Worm (Caenorhabditis elegans) whole organism, L3 larva: ENCODE measurements around the gene pph-5.

Experiments used
- R02D3.7 ChIP-seq: fragments of 150-350 bp; optimal IDR thresholded peaks from 2 replicates; lab custom pipeline; 2014; ENCODE audit warnings: missing biosample characterization, missing genetic modification characterization
- ZK546.5 ChIP-seq: sonication (generic microtip); optimal IDR thresholded peaks from 2 replicates; lab custom pipeline; 2017; ENCODE audit warnings: missing biosample characterization, missing genetic modification characterization
- aly-2 ChIP-seq: fragments of 150-350 bp; optimal IDR thresholded peaks from 2 replicates; lab custom pipeline; 2014; ENCODE audit warnings: missing biosample characterization, missing genetic modification characterization
- ama-1 ChIP-seq: fragments of 150-350 bp; optimal IDR thresholded peaks from 2 replicates; lab custom pipeline; 2018
- ceh-16 ChIP-seq: sonication (generic microtip); optimal IDR thresholded peaks from 2 replicates; lab custom pipeline; 2017; ENCODE audit warnings: missing biosample characterization, missing genetic modification characterization
- ceh-28 ChIP-seq: fragments of 150-350 bp; optimal IDR thresholded peaks from 2 replicates; lab custom pipeline; 2014; ENCODE audit warnings: missing biosample characterization, missing genetic modification reagents, missing genetic modification characterization
- egl-27 ChIP-seq: sonication (generic microtip); optimal IDR thresholded peaks from 4 replicates; lab custom pipeline; 2017; ENCODE audit warnings: missing biosample characterization, missing genetic modification reagents, missing genetic modification characterization
- egl-5 ChIP-seq: fragments of 150-350 bp; optimal IDR thresholded peaks from 2 replicates; lab custom pipeline; 2017; ENCODE audit warnings: missing biosample characterization, missing genetic modification reagents, missing genetic modification characterization, inconsistent platforms
- elt-1 ChIP-seq: fragments of 150-350 bp; optimal IDR thresholded peaks from 2 replicates; lab custom pipeline; 2014; ENCODE audit warnings: missing biosample characterization, missing genetic modification characterization
- elt-2 ChIP-seq: sonication (generic microtip); optimal IDR thresholded peaks from 2 replicates; lab custom pipeline; 2016; ENCODE audit warnings: missing genetic modification reagents, mild to moderate bottlenecking, missing genetic modification characterization, missing compliant biosample characterization
- elt-3 ChIP-seq, 3 experiments: fragments of 150-350 bp in 1 of 3; sonication (generic microtip) in 2 of 3; optimal IDR thresholded peaks; 2 replicates in 2 of 3; 4 replicates in 1 of 3; lab custom pipeline; 2014 to 2017; ENCODE audit warnings: missing biosample characterization in 3 of 3, missing genetic modification characterization in 3 of 3
- eor-1 ChIP-seq, 2 experiments: fragments of 150-350 bp; optimal IDR thresholded peaks; 2 replicates each; lab custom pipeline; 2014 to 2018; ENCODE audit warnings: missing biosample characterization in 2 of 2, missing genetic modification characterization in 2 of 2
- fkh-10 ChIP-seq: sonication (generic microtip); optimal IDR thresholded peaks from 2 replicates; lab custom pipeline; 2017; ENCODE audit warnings: missing biosample characterization, missing genetic modification reagents, missing genetic modification characterization
- fkh-2 ChIP-seq: fragments of 150-350 bp; optimal IDR thresholded peaks from 2 replicates; lab custom pipeline; 2014; ENCODE audit warnings: missing biosample characterization, missing genetic modification reagents, missing genetic modification characterization
- hmg-11 ChIP-seq: sonication (generic microtip); optimal IDR thresholded peaks from 2 replicates; lab custom pipeline; 2016; ENCODE audit warnings: missing genetic modification characterization, missing compliant biosample characterization
- jun-1 ChIP-seq: fragments of 150-350 bp; optimal IDR thresholded peaks from 2 replicates; lab custom pipeline; 2014; ENCODE audit warnings: missing biosample characterization, missing genetic modification reagents, missing genetic modification characterization
- lin-15B ChIP-seq: fragments of 150-350 bp; optimal IDR thresholded peaks from 2 replicates; lab custom pipeline; 2014; ENCODE audit warnings: missing biosample characterization, missing genetic modification characterization
- lin-39 ChIP-seq: fragments of 150-350 bp; optimal IDR thresholded peaks from 2 replicates; lab custom pipeline; 2018; ENCODE audit warnings: missing biosample characterization, missing genetic modification reagents, missing genetic modification characterization
- lsy-12 ChIP-seq: sonication (generic microtip); optimal IDR thresholded peaks from 2 replicates; lab custom pipeline; 2016; ENCODE audit warnings: mild to moderate bottlenecking, missing genetic modification characterization, missing compliant biosample characterization
- mdl-1 ChIP-seq: fragments of 150-350 bp; optimal IDR thresholded peaks from 2 replicates; lab custom pipeline; 2014; ENCODE audit warnings: missing biosample characterization, missing genetic modification characterization
- mml-1 ChIP-seq: fragments of 150-350 bp; sonication (generic microtip); optimal IDR thresholded peaks from 3 replicates; lab custom pipeline; 2014; ENCODE audit warnings: missing biosample characterization, missing genetic modification characterization
- nhr-11 ChIP-seq: fragments of 150-350 bp; optimal IDR thresholded peaks from 2 replicates; lab custom pipeline; 2014; ENCODE audit warnings: missing biosample characterization, missing genetic modification characterization
- nhr-12 ChIP-seq: fragments of 150-350 bp; optimal IDR thresholded peaks from 2 replicates; lab custom pipeline; 2014; ENCODE audit warnings: missing biosample characterization, missing genetic modification characterization
- nhr-23 ChIP-seq: fragments of 150-350 bp; optimal IDR thresholded peaks from 2 replicates; lab custom pipeline; 2014; ENCODE audit warnings: missing biosample characterization, missing genetic modification reagents, missing genetic modification characterization
- nhr-25 ChIP-seq: sonication (generic microtip); optimal IDR thresholded peaks from 2 replicates; lab custom pipeline; 2017; ENCODE audit warnings: missing biosample characterization, missing genetic modification characterization
- nhr-43 ChIP-seq: sonication (generic microtip); optimal IDR thresholded peaks from 2 replicates; lab custom pipeline; 2016; ENCODE audit warnings: mild to moderate bottlenecking, missing genetic modification characterization, missing compliant biosample characterization; ENCODE audit not compliant: poor library complexity, severe bottlenecking
- nhr-67 ChIP-seq: fragments of 150-350 bp; optimal IDR thresholded peaks from 2 replicates; lab custom pipeline; 2014; ENCODE audit warnings: missing biosample characterization, missing genetic modification characterization
- nhr-76 ChIP-seq: fragments of 150-350 bp; sonication (generic microtip); optimal IDR thresholded peaks from 5 replicates; lab custom pipeline; 2014; ENCODE audit warnings: missing biosample characterization, missing genetic modification characterization
- nhr-77 ChIP-seq: fragments of 150-350 bp; optimal IDR thresholded peaks from 2 replicates; lab custom pipeline; 2014; ENCODE audit warnings: missing biosample characterization, missing genetic modification characterization
- pha-4 ChIP-seq: fragments of 150-350 bp; optimal IDR thresholded peaks from 2 replicates; lab custom pipeline; 2014; ENCODE audit warnings: missing biosample characterization, missing genetic modification reagents, missing genetic modification characterization
- skn-1 ChIP-seq: fragments of 150-350 bp; optimal IDR thresholded peaks from 2 replicates; lab custom pipeline; 2014; ENCODE audit warnings: missing biosample characterization, missing genetic modification characterization
- tbx-2 ChIP-seq: sonication (generic microtip); optimal IDR thresholded peaks from 2 replicates; lab custom pipeline; 2016; ENCODE audit warnings: mild to moderate bottlenecking, missing genetic modification characterization, missing compliant biosample characterization
- unc-39 ChIP-seq: sonication (generic microtip); optimal IDR thresholded peaks from 4 replicates; lab custom pipeline; 2017; ENCODE audit warnings: missing biosample characterization, missing genetic modification characterization
- zag-1 ChIP-seq: fragments of 150-350 bp; optimal IDR thresholded peaks from 2 replicates; lab custom pipeline; 2014; ENCODE audit warnings: missing biosample characterization, missing genetic modification characterization
- ztf-11 ChIP-seq: fragments of 150-350 bp; optimal IDR thresholded peaks from 2 replicates; lab custom pipeline; 2014; ENCODE audit warnings: missing biosample characterization, missing genetic modification characterization
- ztf-4 ChIP-seq: fragments of 150-350 bp; optimal IDR thresholded peaks from 2 replicates; lab custom pipeline; 2014; ENCODE audit warnings: missing biosample characterization, missing genetic modification characterization

The pph-5 gene

ce11 chrV:19174626-19175025 lies 15.7 kb upstream of the pph-5 start, which contains the start of gene hot-2:
Gene hot-2 (plus strand): TSS chrV:19174759.
- no peak for TF ChIP-seq pha-4 (tag; lab: Kevin White, UChicago)
- TF ChIP-seq nhr-12 (tag; lab: Kevin White, UChicago): no peak
- no peak for TF ChIP-seq lin-39 (tag; lab: Kevin White, UChicago)
- TF ChIP-seq nhr-43 (tag; lab: Kevin White, UChicago): no peak
- no peak for TF ChIP-seq ceh-28 (tag; lab: Kevin White, UChicago)
- no peak for TF ChIP-seq egl-5
- no peak for TF ChIP-seq ztf-11 (tag; lab: Kevin White, UChicago)
- TF ChIP-seq nhr-76 (tag; lab: Kevin White, UChicago): no peak
- no peak for TF ChIP-seq lin-15B
- TF ChIP-seq nhr-77 (tag; lab: Kevin White, UChicago): no peak
- TF ChIP-seq aly-2 (tag; lab: Kevin White, UChicago): no peak

- TF ChIP-seq ceh-16 (tag; lab: Kevin White, UChicago) (no peak), lin-39 (tag; lab: Kevin White, UChicago) (no peak), nhr-11 (no peak), egl-5 (no peak), ceh-28 (tag; lab: Kevin White, UChicago) (no peak), elt-3 (tag; optimal IDR thresholded peaks at IDR 0.05; lab: Kevin White, UChicago) (no peak), mdl-1 (no peak), lsy-12 (tag; lab: Kevin White, UChicago) (no peak), nhr-76 (tag; lab: Kevin White, UChicago) (no peak), tbx-2 (tag; lab: Kevin White, UChicago) (no peak), fkh-2 (tag; lab: Kevin White, UChicago) (no peak)
- TF ChIP-seq, all 47 proteins: peak for 0
Observed at ce11 chrV:19175714-19176113, 14.6 kb upstream of the pph-5 start.

ce11 chrV:19177070-19177469 lies 13.3 kb upstream of the pph-5 start:
- no peak for TF ChIP-seq skn-1
- no peak for TF ChIP-seq ztf-4 (tag; lab: Kevin White, UChicago)
- no peak for TF ChIP-seq mdl-1
- TF ChIP-seq tbx-2 (tag; lab: Kevin White, UChicago): no peak
- TF ChIP-seq unc-39 (tag; lab: Kevin White, UChicago): no peak
- TF ChIP-seq elt-2 (tag; lab: Kevin White, UChicago): no peak
- no peak for TF ChIP-seq jun-1
- TF ChIP-seq eor-1 (tag; optimal IDR thresholded peaks at IDR 0.05; lab: Kevin White, UChicago): no peak
- TF ChIP-seq nhr-67 (tag; lab: Kevin White, UChicago): no peak
- no peak for TF ChIP-seq nhr-76 (tag; lab: Kevin White, UChicago)
- TF ChIP-seq fkh-10 (GFP tag; lab: Kevin White, UChicago): no peak
- TF ChIP-seq ZK546.5 (tag; lab: Kevin White, UChicago): no peak
- TF ChIP-seq hmg-11 (tag; lab: Kevin White, UChicago): no peak
- no peak for TF ChIP-seq ama-1 (lab: Kevin White, UChicago)
- TF ChIP-seq nhr-25 (tag; lab: Kevin White, UChicago): no peak
- TF ChIP-seq ztf-11 (tag; lab: Kevin White, UChicago): no peak
- TF ChIP-seq mml-1 (tag; lab: Kevin White, UChicago): no peak
- no peak for TF ChIP-seq egl-27
- TF ChIP-seq zag-1 (tag; lab: Kevin White, UChicago): no peak
- no peak for TF ChIP-seq ceh-16 (tag; lab: Kevin White, UChicago)
- TF ChIP-seq, all 47 proteins: peak for 0

- TF ChIP-seq R02D3.7 (tag; lab: Kevin White, UChicago) (no peak), hmg-11 (tag; lab: Kevin White, UChicago) (no peak), nhr-23 (no peak), lin-39 (tag; lab: Kevin White, UChicago) (no peak), skn-1 (no peak), ama-1 (lab: Kevin White, UChicago) (no peak), nhr-11 (no peak), ceh-28 (tag; lab: Kevin White, UChicago) (no peak), elt-1 (tag; lab: Kevin White, UChicago) (no peak), mml-1 (tag; lab: Kevin White, UChicago) (no peak)
Observed at ce11 chrV:19177804-19178203, 12.5 kb upstream of the pph-5 start.
